Worm (Caenorhabditis elegans): Measurements from ENCODE around the gene srx-128.
A peak's percentile ranks its signal among the peaks of the same experiment; 100 is the strongest.

Gene srx-128

ce11 chrV:13808462-13808867, 28.8 kb upstream of the srx-128 start:
- no peak for TF ChIP-seq php-3 (GFP tag; IDR thresholded peaks at IDR 0.05)
- peak; percentile 28 for TF ChIP-seq nhr-25 (tag; optimal IDR thresholded peaks at IDR 0.05; ENCODE audit: borderline replicate concordance, insufficient read depth)
- TF ChIP-seq egl-27 (tag; optimal IDR thresholded peaks at IDR 0.05) = no peak
- peak; percentile 92 for TF ChIP-seq nhr-6 (tag; optimal IDR thresholded peaks at IDR 0.05)
- no peak for TF ChIP-seq lin-29 (GFP tag; IDR thresholded peaks at IDR 0.05)
- TF ChIP-seq F10B5.3 (tag; optimal IDR thresholded peaks at IDR 0.05) = no peak
- peak; percentile 2 for TF ChIP-seq T20F7.1 (GFP tag; optimal IDR thresholded peaks at IDR 0.05)
- no peak for TF ChIP-seq nhr-102 (tag; optimal IDR thresholded peaks at IDR 0.05)
- peak; percentile 75 for TF ChIP-seq mes-2 (tag; optimal IDR thresholded peaks at IDR 0.05; ENCODE audit: poor library complexity, severe bottlenecking)
- TF ChIP-seq ctbp-1 (GFP tag; IDR thresholded peaks at IDR 0.05) = peak; percentile 66; the same call in 1 of the 2 replicates
- TF ChIP-seq hlh-30 (tag; optimal IDR thresholded peaks at IDR 0.05; ENCODE audit: insufficient read depth) = peak; percentile 49
- TF ChIP-seq ces-1 (GFP tag; optimal IDR thresholded peaks at IDR 0.05) = no peak
- 0 out of 2 replicates have a peak, but pooled peaks have one; percentile 31 for TF ChIP-seq lin-1 (GFP tag; IDR thresholded peaks at IDR 0.05)
- TF ChIP-seq dpl-1 (GFP tag; optimal IDR thresholded peaks at IDR 0.05) = peak; percentile 19
- TF ChIP-seq nhr-111 (GFP tag; optimal IDR thresholded peaks at IDR 0.05) = no peak
- no peak for TF ChIP-seq unc-130 (GFP tag; optimal IDR thresholded peaks at IDR 0.05)
- 0 out of 2 replicates have a peak, but pooled peaks have one; percentile 27 for TF ChIP-seq F44E2.7 (GFP tag; IDR thresholded peaks at IDR 0.05)
- TF ChIP-seq daf-8 (GFP tag; IDR thresholded peaks at IDR 0.05) = no peak
- peak; percentile 74 for TF ChIP-seq hmg-1.1 (GFP tag; IDR thresholded peaks at IDR 0.05)
- TF ChIP-seq ceh-32 (tag; optimal IDR thresholded peaks at IDR 0.05; ENCODE audit: poor library complexity) = no peak
- no peak for TF ChIP-seq dmd-8 (GFP tag; IDR thresholded peaks at IDR 0.05)
- peak; percentile 16 for TF ChIP-seq ceh-28 (tag; optimal IDR thresholded peaks at IDR 0.05)
- TF ChIP-seq unc-62 (GFP tag; optimal IDR thresholded peaks at IDR 0.05 in 1 of 2) = peak in 1 of 2 experiments; percentile 94
- no peak for TF ChIP-seq unc-62 (tag; optimal IDR thresholded peaks at IDR 0.05)
- TF ChIP-seq pha-4 (GFP tag; IDR thresholded peaks at IDR 0.05) = no peak
- peak; percentile 28 for TF ChIP-seq pha-4 (tag; optimal IDR thresholded peaks at IDR 0.05)
- TF ChIP-seq zag-1 (tag; optimal IDR thresholded peaks at IDR 0.05) = no peak
- peak; percentile 46 to 49 for TF ChIP-seq lsy-2 (tag; optimal IDR thresholded peaks at IDR 0.05)
- peak in 1 of 2 experiments; percentile 78 for TF ChIP-seq mdl-1 (tag; optimal IDR thresholded peaks at IDR 0.05)
- TF ChIP-seq mxl-2 (GFP tag; conservative IDR thresholded peaks at IDR 0.05) = no peak
- TF ChIP-seq ceh-20 (GFP tag; IDR thresholded peaks at IDR 0.05) = peak; percentile 25; the same call in 1 of the 2 replicates
- TF ChIP-seq lir-3 (tag; optimal IDR thresholded peaks at IDR 0.05) = no peak
- peak in 1 of 2 experiments; percentile 91 for TF ChIP-seq hif-1 (tag; optimal IDR thresholded peaks at IDR 0.05)
- TF ChIP-seq snpc-4 (tag; optimal IDR thresholded peaks at IDR 0.05) = no peak
- no peak for TF ChIP-seq Y48G9A.11 (GFP tag; IDR thresholded peaks at IDR 0.05)
- no peak for TF ChIP-seq spr-3 (GFP tag; optimal IDR thresholded peaks at IDR 0.05)
- peak; percentile 66 for TF ChIP-seq nhr-28 (tag; optimal IDR thresholded peaks at IDR 0.05)
- no peak for TF ChIP-seq pqm-1 (tag; optimal IDR thresholded peaks at IDR 0.05)
- no peak; the same call in 1 of the 2 replicates for TF ChIP-seq lim-7 (GFP tag; IDR thresholded peaks at IDR 0.05)
- no peak for TF ChIP-seq ztf-7 (tag; optimal IDR thresholded peaks at IDR 0.05)
- no peak for TF ChIP-seq arid-1 (GFP tag; conservative IDR thresholded peaks at IDR 0.05)
- no peak for TF ChIP-seq lin-39 (tag; optimal IDR thresholded peaks at IDR 0.05)
- no peak for TF ChIP-seq snpc-1.2 (GFP tag; IDR thresholded peaks at IDR 0.05)
- TF ChIP-seq hlh-11 (tag; optimal IDR thresholded peaks at IDR 0.05) = peak; percentile 83
- TF ChIP-seq nhr-42 (GFP tag; IDR thresholded peaks at IDR 0.05) = no peak
- peak; percentile 17; the same call in 1 of the 2 replicates for TF ChIP-seq set-16 (GFP tag; IDR thresholded peaks at IDR 0.05)
- peak; percentile 79 for TF ChIP-seq nhr-11 (tag; optimal IDR thresholded peaks at IDR 0.05)
- no peak for TF ChIP-seq dve-1 (tag; optimal IDR thresholded peaks at IDR 0.05; ENCODE audit: insufficient read depth)
- TF ChIP-seq daf-12 (tag; optimal IDR thresholded peaks at IDR 0.05) = no peak
- TF ChIP-seq rbr-2 (tag; optimal IDR thresholded peaks at IDR 0.05) = peak; percentile 73
- TF ChIP-seq skn-1 (tag; optimal IDR thresholded peaks at IDR 0.05) = no peak
